Worm (Caenorhabditis elegans): ENCODE results near the gene fbxa-62.

DNA sequence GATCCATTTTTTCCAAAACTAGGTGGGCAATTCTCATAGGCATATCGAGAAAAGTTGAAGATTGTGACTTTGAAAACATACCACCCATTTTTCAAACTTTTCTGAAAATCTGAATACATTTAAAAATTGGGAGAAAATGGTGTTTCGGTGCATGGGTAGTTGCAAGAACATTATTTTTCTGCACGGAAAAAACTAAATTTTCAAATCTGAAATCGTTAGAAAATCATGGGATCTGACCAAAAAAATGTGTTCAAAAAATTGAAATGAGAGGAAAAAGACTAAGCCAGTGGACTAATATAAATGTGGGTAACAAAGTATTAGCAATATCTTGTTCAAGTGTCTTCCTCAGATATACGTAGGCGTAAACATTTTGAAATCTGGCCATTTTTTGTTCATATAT is 31.4 kb downstream of the fbxa-62 start, which contains the start of gene fbxa-43:
- no peak for TF ChIP-seq ztf-29 (GFP tag; IDR thresholded peaks at IDR 0.05)
- no peak for TF ChIP-seq klf-2 (GFP tag; conservative IDR thresholded peaks at IDR 0.05)
- no peak for TF ChIP-seq cog-1 (tag; optimal IDR thresholded peaks at IDR 0.05)
- TF ChIP-seq flt-1 (GFP tag; IDR thresholded peaks at IDR 0.05), result no peak
- TF ChIP-seq tab-1 (GFP tag; IDR thresholded peaks at IDR 0.05), result no peak
- no peak for TF ChIP-seq med-1 (GFP tag; optimal IDR thresholded peaks at IDR 0.05; ENCODE audit: insufficient read depth)
- TF ChIP-seq T22C8.4 (GFP tag; IDR thresholded peaks at IDR 0.05), result no peak

Measured in whole organism, midembryonic.